Worm (Caenorhabditis elegans) whole organism, dauer: Measurements from ENCODE around the gene cal-1.

Source experiments
- unc-62 ChIP-seq: sonication (generic microtip); optimal IDR thresholded peaks from 2 replicates; lab custom pipeline; 2017; ENCODE audit warnings: missing biosample characterization, missing genetic modification reagents, missing genetic modification characterization

cal-1 gene

ce11 chrV:12517148-12517547 lies at the start of gene cal-1:
cal-1 (minus strand) TSS chrV:12517248.
- TF ChIP-seq unc-62, result no peak

- no peak for TF ChIP-seq unc-62
These were observed 47.9 kb upstream of the cal-1 start for ce11 chrV:12564902-12565301.

- no peak for TF ChIP-seq unc-62
These were observed 46.1 kb upstream of the cal-1 start, which contains the start of gene mrps-5 for ce11 chrV:12563187-12563586. mrps-5 (plus strand) TSS chrV:12563487.

- TF ChIP-seq unc-62, result no peak
These were observed 43.3 kb upstream of the cal-1 start, which contains the start of gene sel-1 for ce11 chrV:12560328-12560782. sel-1 (plus strand) TSS chrV:12560732.

- TF ChIP-seq unc-62, result no peak
These were observed 39.9 kb upstream of the cal-1 start for ce11 chrV:12556904-12557303.

ce11 chrV:12555872-12556271 lies 38.8 kb upstream of the cal-1 start:
- TF ChIP-seq unc-62, result no peak

ce11 chrV:12554172-12555031 lies 37.4 kb upstream of the cal-1 start:
- TF ChIP-seq unc-62, result no peak

ce11 chrV:12553286-12553725 lies 36.3 kb upstream of the cal-1 start:
- no peak for TF ChIP-seq unc-62

- TF ChIP-seq unc-62, result no peak
These were observed 35.7 kb upstream of the cal-1 start, which contains the start of gene F45D3.4 for ce11 chrV:12552671-12553212. F45D3.4 (minus strand) TSS chrV:12553191.

ce11 chrV:12551638-12552478 lies 34.8 kb upstream of the cal-1 start:
- TF ChIP-seq unc-62, result no peak

ce11 chrV:12550755-12551154 lies 33.7 kb upstream of the cal-1 start:
- no peak for TF ChIP-seq unc-62

ce11 chrV:12550036-12550626 lies 33.1 kb upstream of the cal-1 start, which contains the start of gene F45D3.3:
F45D3.3 (minus strand) TSS chrV:12550385.
- no peak for TF ChIP-seq unc-62

- TF ChIP-seq unc-62, result no peak
These were observed 32.6 kb upstream of the cal-1 start for ce11 chrV:12549604-12550003.

- no peak for TF ChIP-seq unc-62
These were observed 31.8 kb upstream of the cal-1 start for ce11 chrV:12548830-12549229.

ce11 chrV:12542683-12543319 lies 25.8 kb upstream of the cal-1 start:
- TF ChIP-seq unc-62, result no peak

- no peak for TF ChIP-seq unc-62
These were observed 24.2 kb upstream of the cal-1 start for ce11 chrV:12541207-12541606.
